Worm (Caenorhabditis elegans): Measurements from ENCODE around the gene F15B9.10.

Gene F15B9.10

ce11 chrV:12963192-12963591 is 45.5 kb downstream of the F15B9.10 start, which contains the start of gene hrg-9 (continued):
- no peak for TF ChIP-seq unc-62 (GFP tag; optimal IDR thresholded peaks at IDR 0.05 in 1 of 2)
- TF ChIP-seq unc-62 (tag; optimal IDR thresholded peaks at IDR 0.05) = no peak
- no peak for TF ChIP-seq aha-1 (tag)
- TF ChIP-seq zfp-3 (GFP tag; conservative IDR thresholded peaks at IDR 0.05) = no peak
- TF ChIP-seq ZK337.2 (GFP tag; IDR thresholded peaks at IDR 0.05) = no peak

ce11 chrV:12961085-12961560 is 47.6 kb downstream of the F15B9.10 start, which contains the start of gene mpst-7:
mpst-7 (minus strand) TSS chrV:12961135.
- no peak for TF ChIP-seq mes-2 (tag; optimal IDR thresholded peaks at IDR 0.05; ENCODE audit: poor library complexity, severe bottlenecking)
- no peak for TF ChIP-seq zfp-3 (GFP tag; conservative IDR thresholded peaks at IDR 0.05)
- peak in 1 of 2 experiments; percentile 25 for TF ChIP-seq unc-62 (GFP tag; optimal IDR thresholded peaks at IDR 0.05 in 1 of 2)
- TF ChIP-seq unc-62 (tag; optimal IDR thresholded peaks at IDR 0.05) = no peak
- peak; percentile 12 for TF ChIP-seq nhr-28 (tag; optimal IDR thresholded peaks at IDR 0.05)
- TF ChIP-seq Y105C5A.15 (GFP tag; IDR thresholded peaks at IDR 0.05) = no peak
- no peak for TF ChIP-seq pqm-1 (tag; optimal IDR thresholded peaks at IDR 0.05)
- TF ChIP-seq rbr-2 (tag; optimal IDR thresholded peaks at IDR 0.05) = no peak
- TF ChIP-seq nhr-237 (tag; optimal IDR thresholded peaks at IDR 0.05) = no peak
